Worm (Caenorhabditis elegans) whole organism, young adult: ENCODE results near the gene srw-73.

Experiments used
- B0336.3 ChIP-seq: fragments of 200-800 bp; sonication (Bioruptor generic); IDR thresholded peaks from 2 replicates; pipeline ENCODE4 v1.3.6; 2022; ENCODE audit warnings: missing genetic modification characterization, missing compliant biosample characterization
- D2030.7 ChIP-seq: fragments of 200-800 bp; sonication (Bioruptor generic); IDR thresholded peaks from 2 replicates; pipeline ENCODE4 v1.3.6; 2022; ENCODE audit warnings: missing genetic modification reagents, missing genetic modification characterization, missing compliant biosample characterization
- Y53G8AR.9 ChIP-seq: fragments of 200-800 bp; sonication (Bioruptor generic); conservative IDR thresholded peaks from 2 replicates; pipeline ENCODE4 v1.3.6; 2022; ENCODE audit warnings: missing genetic modification reagents, missing genetic modification characterization, missing compliant biosample characterization
- athp-1 ChIP-seq: sonication (generic microtip); optimal IDR thresholded peaks from 2 replicates; lab custom pipeline; 2017; ENCODE audit warnings: mild to moderate bottlenecking, missing genetic modification characterization, missing compliant biosample characterization
- attf-3 ChIP-seq: fragments of 200-800 bp; sonication (Bioruptor generic); conservative IDR thresholded peaks from 2 replicates; pipeline ENCODE4 v1.3.6; 2022; ENCODE audit warnings: missing genetic modification reagents, missing genetic modification characterization, missing compliant biosample characterization
- cebp-1 ChIP-seq, 2 experiments: fragments of 200-800 bp in 1 of 2; sonication (Bioruptor generic) in 1 of 2; sonication (generic microtip) in 1 of 2; IDR thresholded peaks in 1 of 2; optimal IDR thresholded peaks in 1 of 2; 2 replicates each; pipeline versions ENCODE4 v1.3.6 to Lab custom; 2017 to 2022; ENCODE audit warnings: missing compliant biosample characterization in 2 of 2, missing genetic modification characterization in 2 of 2, mild to moderate bottlenecking in 1 of 2, missing genetic modification reagents in 1 of 2, moderate library complexity in 1 of 2
- ceh-100 ChIP-seq: fragments of 200-800 bp; sonication (Bioruptor generic); IDR thresholded peaks from 2 replicates; pipeline ENCODE4 v1.3.6; 2022; ENCODE audit warnings: missing genetic modification reagents, missing genetic modification characterization, missing compliant biosample characterization
- dpl-1 ChIP-seq: fragments of 150-350 bp; optimal IDR thresholded peaks from 2 replicates; lab custom pipeline; 2014; ENCODE audit warnings: missing biosample characterization, missing genetic modification reagents, missing genetic modification characterization
- efl-1 ChIP-seq: fragments of 150-350 bp; optimal IDR thresholded peaks from 2 replicates; lab custom pipeline; 2014; ENCODE audit warnings: missing biosample characterization, missing genetic modification reagents, missing genetic modification characterization
- egl-18 ChIP-seq: fragments of 200-800 bp; sonication (Bioruptor generic); IDR thresholded peaks from 2 replicates; pipeline ENCODE4 v1.3.6; 2022; ENCODE audit warnings: missing genetic modification reagents, missing genetic modification characterization, missing compliant biosample characterization
- ekl-4 ChIP-seq: fragments of 200-800 bp; sonication (Bioruptor generic); IDR thresholded peaks from 2 replicates; pipeline ENCODE4 v1.3.6; 2022; ENCODE audit warnings: missing genetic modification reagents, missing genetic modification characterization, missing compliant biosample characterization
- hrde-1 ChIP-seq: sonication (generic microtip); optimal IDR thresholded peaks from 2 replicates; lab custom pipeline; 2016; ENCODE audit warnings: missing genetic modification characterization, mild to moderate bottlenecking, missing compliant biosample characterization, moderate library complexity, missing genotype, missing genetic modification reagents, borderline replicate concordance
- hsf-1 ChIP-seq: fragments of 200-800 bp; sonication (Bioruptor generic); IDR thresholded peaks from 2 replicates; pipeline ENCODE4 v1.3.6; 2022; ENCODE audit warnings: missing genetic modification reagents, missing genetic modification characterization, missing compliant biosample characterization
- lir-1 ChIP-seq: fragments of 200-800 bp; sonication (Bioruptor generic); conservative IDR thresholded peaks from 2 replicates; pipeline ENCODE4 v1.3.6; 2022; ENCODE audit warnings: missing genetic modification reagents, missing genetic modification characterization, missing compliant biosample characterization
- madf-6 ChIP-seq: fragments of 200-800 bp; sonication (Bioruptor generic); IDR thresholded peaks from 2 replicates; pipeline ENCODE4 v1.3.6; 2022; ENCODE audit warnings: missing genetic modification reagents, missing genetic modification characterization, missing compliant biosample characterization
- nhr-120 ChIP-seq: fragments of 200-800 bp; sonication (Bioruptor generic); IDR thresholded peaks from 2 replicates; pipeline ENCODE4 v1.3.6; 2022; ENCODE audit warnings: missing genetic modification characterization, missing compliant biosample characterization
- pbrm-1 ChIP-seq: fragments of 200-800 bp; sonication (Bioruptor generic); IDR thresholded peaks from 2 replicates; pipeline ENCODE4 v1.3.6; 2022; ENCODE audit warnings: missing genetic modification reagents, missing genetic modification characterization, missing compliant biosample characterization
- snpc-4 ChIP-seq, 5 experiments: fragments of 150-350 bp in 1 of 5; sonication (generic microtip) in 4 of 5; optimal IDR thresholded peaks; 2 replicates each; lab custom pipeline; 2014 to 2018; ENCODE audit warnings: missing genetic modification characterization in 5 of 5, missing biosample characterization in 3 of 5, antibody characterized with exemption in 2 of 5, mild to moderate bottlenecking in 2 of 5, missing compliant biosample characterization in 2 of 5, missing genotype in 2 of 5, moderate library complexity in 2 of 5, missing genetic modification reagents in 1 of 5
- somi-1 ChIP-seq: fragments of 200-800 bp; sonication (Bioruptor generic); optimal IDR thresholded peaks from 2 replicates; lab custom pipeline; 2018; ENCODE audit warnings: mild to moderate bottlenecking, missing genetic modification characterization, missing compliant biosample characterization
- tbx-9 ChIP-seq: sonication (generic microtip); optimal IDR thresholded peaks from 2 replicates; lab custom pipeline; 2016; ENCODE audit warnings: borderline replicate concordance, missing genetic modification characterization, inconsistent platforms, missing compliant biosample characterization
- unc-62 ChIP-seq: fragments of 150-350 bp; optimal IDR thresholded peaks from 2 replicates; lab custom pipeline; 2014; ENCODE audit warnings: missing biosample characterization, missing genetic modification reagents, missing genetic modification characterization
- ztf-18 ChIP-seq: sonication (generic microtip); optimal IDR thresholded peaks from 2 replicates; lab custom pipeline; 2016; ENCODE audit warnings: missing genotype, mild to moderate bottlenecking, missing genetic modification characterization, missing compliant biosample characterization
- ztf-28 ChIP-seq: fragments of 200-800 bp; sonication (Bioruptor generic); IDR thresholded peaks from 2 replicates; pipeline ENCODE4 v1.3.6; 2022; ENCODE audit warnings: missing genetic modification reagents, missing genetic modification characterization, missing compliant biosample characterization
- ztf-6 ChIP-seq: fragments of 200-800 bp; sonication (Bioruptor generic); IDR thresholded peaks from 2 replicates; pipeline ENCODE4 v1.3.6; 2022; ENCODE audit warnings: missing genetic modification reagents, missing genetic modification characterization, missing compliant biosample characterization

Gene srw-73

DNA sequence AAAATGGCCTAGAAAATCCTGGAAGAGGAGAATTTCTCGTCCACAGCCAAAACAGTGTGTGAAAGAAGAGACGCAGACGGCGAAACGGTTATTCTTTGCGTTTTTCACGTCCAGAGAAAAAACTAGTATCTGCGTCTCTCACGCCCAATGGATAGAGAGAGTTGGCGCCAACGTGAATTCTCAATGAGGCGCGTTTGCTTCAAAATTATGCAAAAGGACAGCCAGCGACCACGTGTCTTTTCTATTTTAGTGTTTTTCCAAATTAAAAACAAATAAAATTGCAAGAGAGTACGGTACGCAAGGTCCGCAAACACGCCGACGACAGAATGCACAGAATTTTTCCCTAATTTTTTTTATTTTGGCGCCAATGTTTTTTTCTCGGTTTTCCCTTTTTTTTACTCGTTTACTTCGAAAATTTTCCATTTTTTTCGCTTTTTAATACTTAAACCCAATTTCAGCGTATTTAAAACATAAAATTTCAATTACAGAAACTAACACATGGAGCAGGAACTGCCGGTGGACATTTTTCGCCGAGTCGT, 50.4 kb downstream of the srw-73 start, which contains the start of gene Y32B12B.2 (continued):
- TF ChIP-seq ztf-28 (GFP tag; lab: Robert Waterston, UW): peak; percentile 41; the same call in 1 of the 2 replicates
- no peak for TF ChIP-seq unc-62
- TF ChIP-seq ceh-100 (GFP tag; lab: Robert Waterston, UW): peak; percentile 54; the same call in 1 of the 2 replicates
- peak; percentile 46 for TF ChIP-seq ztf-18 (tag; lab: Kevin White, UChicago)
- 0 out of 2 replicates have a peak, but pooled peaks have one; percentile 32 for TF ChIP-seq cebp-1 (GFP tag; IDR thresholded peaks at IDR 0.05; lab: Robert Waterston, UW)
- no peak for TF ChIP-seq cebp-1 (tag; optimal IDR thresholded peaks at IDR 0.05; lab: Kevin White, UChicago)
- peak; percentile 63; the same call in 1 of the 2 replicates for TF ChIP-seq B0336.3 (GFP tag; lab: Robert Waterston, UW)
- peak; percentile 22 for TF ChIP-seq somi-1 (GFP tag; lab: Kevin White, UChicago)
- TF ChIP-seq madf-6 (GFP tag; lab: Robert Waterston, UW): no peak; the same call in none of the 2 replicates
- peak; percentile 61 for TF ChIP-seq hsf-1 (GFP tag; lab: Robert Waterston, UW)
- no peak for TF ChIP-seq snpc-4 (GFP tag; optimal IDR thresholded peaks at IDR 0.05; lab: Kevin White, UChicago)
- TF ChIP-seq snpc-4 (tag; optimal IDR thresholded peaks at IDR 0.05; lab: Kevin White, UChicago): peak in 2 of 4 experiments; percentile 52 to 73
- 0 out of 2 replicates have a peak, but pooled peaks have one; percentile 11 for TF ChIP-seq ztf-6 (GFP tag; lab: Robert Waterston, UW)
- TF ChIP-seq lir-1 (GFP tag; lab: Robert Waterston, UW): peak; percentile 28; the same call in 1 of the 2 replicates
- TF ChIP-seq attf-3 (GFP tag; lab: Robert Waterston, UW): no peak; the same call in 1 of the 2 replicates
- peak; percentile 13 for TF ChIP-seq hrde-1 (tag; lab: Kevin White, UChicago)
- TF ChIP-seq egl-18 (GFP tag; lab: Robert Waterston, UW): no peak
- peak; percentile 68; the same call in 1 of the 2 replicates for TF ChIP-seq pbrm-1 (GFP tag; lab: Robert Waterston, UW)
- TF ChIP-seq ekl-4 (GFP tag; lab: Robert Waterston, UW): no peak; the same call in 1 of the 2 replicates
- peak; percentile 67; the same call in 1 of the 2 replicates for TF ChIP-seq D2030.7 (GFP tag; lab: Robert Waterston, UW)
- TF ChIP-seq dpl-1 (GFP tag; lab: Kevin White, UChicago): peak; percentile 76
- TF ChIP-seq efl-1 (GFP tag; lab: Kevin White, UChicago): peak; percentile 66
- TF ChIP-seq nhr-120 (GFP tag; lab: Robert Waterston, UW): no peak
- TF ChIP-seq tbx-9 (tag; lab: Kevin White, UChicago): no peak
- peak; percentile 9 for TF ChIP-seq athp-1 (tag; lab: Kevin White, UChicago)
- TF ChIP-seq Y53G8AR.9 (GFP tag; lab: Robert Waterston, UW): 0 out of 2 replicates have a peak, but pooled peaks have one; percentile 25
